Worm (Caenorhabditis elegans) whole organism, late embryonic: Measurements from ENCODE around the gene dep-1.

Source experiments
- C38D4.7 ChIP-seq: fragments of 200-800 bp; sonication (Bioruptor generic); optimal IDR thresholded peaks from 2 replicates; lab custom pipeline; 2018; ENCODE audit warnings: mild to moderate bottlenecking, missing genetic modification characterization, moderate library complexity, missing compliant biosample characterization
- K02D7.2 ChIP-seq: sonication (generic microtip); optimal IDR thresholded peaks from 2 replicates; lab custom pipeline; 2017; ENCODE audit warnings: mild to moderate bottlenecking, missing genetic modification characterization, missing compliant biosample characterization
- K09A11.1 ChIP-seq: sonication (generic microtip); optimal IDR thresholded peaks from 2 replicates; lab custom pipeline; 2017; ENCODE audit warnings: antibody characterized with exemption, mild to moderate bottlenecking, missing genetic modification characterization, missing compliant biosample characterization; ENCODE audit not compliant: insufficient read depth
- T23F11.4 ChIP-seq: fragments of 200-800 bp; sonication (Bioruptor generic); optimal IDR thresholded peaks from 2 replicates; lab custom pipeline; 2018; ENCODE audit warnings: mild to moderate bottlenecking, missing genetic modification characterization, missing compliant biosample characterization
- ama-1 ChIP-seq: fragments of 150-350 bp; optimal IDR thresholded peaks from 2 replicates; lab custom pipeline; 2014
- ceh-14 ChIP-seq: sonication (generic microtip); optimal IDR thresholded peaks from 2 replicates; lab custom pipeline; 2016; ENCODE audit warnings: missing genotype, missing genetic modification characterization, missing compliant biosample characterization
- ceh-18 ChIP-seq: sonication (generic microtip); optimal IDR thresholded peaks from 2 replicates; lab custom pipeline; 2016; ENCODE audit warnings: missing genetic modification characterization, missing compliant biosample characterization
- ceh-2 ChIP-seq: sonication (generic microtip); optimal IDR thresholded peaks from 2 replicates; lab custom pipeline; 2016; ENCODE audit warnings: missing genotype, missing genetic modification characterization, missing compliant biosample characterization
- ceh-22 ChIP-seq: sonication (generic microtip); optimal IDR thresholded peaks from 2 replicates; lab custom pipeline; 2017; ENCODE audit warnings: missing biosample characterization, missing genetic modification characterization
- ceh-24 ChIP-seq: sonication (generic microtip); optimal IDR thresholded peaks from 2 replicates; lab custom pipeline; 2016; ENCODE audit warnings: mild to moderate bottlenecking, missing genetic modification characterization, missing compliant biosample characterization
- ceh-45 ChIP-seq: fragments of 200-800 bp; sonication (Bioruptor generic); IDR thresholded peaks from 2 replicates; pipeline ENCODE4 v1.3.6; 2022; ENCODE audit warnings: missing genetic modification reagents, missing genetic modification characterization, missing compliant biosample characterization
- ceh-48 ChIP-seq: sonication (generic microtip); optimal IDR thresholded peaks from 2 replicates; lab custom pipeline; 2016; ENCODE audit warnings: missing genetic modification characterization, inconsistent platforms, missing compliant biosample characterization
- che-1 ChIP-seq: sonication (generic microtip); optimal IDR thresholded peaks from 2 replicates; lab custom pipeline; 2016; ENCODE audit warnings: mild to moderate bottlenecking, missing genetic modification characterization, missing compliant biosample characterization
- elt-4 ChIP-seq: sonication (generic microtip); optimal IDR thresholded peaks from 2 replicates; lab custom pipeline; 2016; ENCODE audit warnings: missing genetic modification characterization, missing compliant biosample characterization
- eyg-1 ChIP-seq: sonication (generic microtip); optimal IDR thresholded peaks from 2 replicates; lab custom pipeline; 2016; ENCODE audit warnings: missing genotype, missing genetic modification characterization, missing compliant biosample characterization
- gmeb-2 ChIP-seq: sonication (generic microtip); optimal IDR thresholded peaks from 2 replicates; lab custom pipeline; 2016; ENCODE audit warnings: missing genetic modification characterization, inconsistent platforms, missing compliant biosample characterization
- hlh-15 ChIP-seq: sonication (generic microtip); optimal IDR thresholded peaks from 2 replicates; lab custom pipeline; 2016; ENCODE audit warnings: missing genetic modification characterization, missing compliant biosample characterization
- hlh-30 ChIP-seq: sonication (generic microtip); optimal IDR thresholded peaks from 2 replicates; lab custom pipeline; 2017; ENCODE audit warnings: antibody characterized with exemption, missing genetic modification characterization, missing compliant biosample characterization; ENCODE audit not compliant: insufficient read depth
- lin-11 ChIP-seq: fragments of 200-800 bp; sonication (Bioruptor generic); optimal IDR thresholded peaks from 2 replicates; lab custom pipeline; 2018; ENCODE audit warnings: mild to moderate bottlenecking, missing genetic modification characterization, missing compliant biosample characterization
- madf-2 ChIP-seq: sonication (generic microtip); optimal IDR thresholded peaks from 2 replicates; lab custom pipeline; 2017; ENCODE audit warnings: missing genetic modification characterization, missing compliant biosample characterization
- mec-3 ChIP-seq: sonication (generic microtip); optimal IDR thresholded peaks from 2 replicates; lab custom pipeline; 2016; ENCODE audit warnings: borderline replicate concordance, missing genetic modification characterization, missing compliant biosample characterization
- nfya-1 ChIP-seq: sonication (generic microtip); optimal IDR thresholded peaks from 2 replicates; lab custom pipeline; 2017; ENCODE audit warnings: missing genetic modification characterization, mild to moderate bottlenecking, missing compliant biosample characterization, antibody characterized with exemption, moderate library complexity
- nhr-11 ChIP-seq: fragments of 150-350 bp; optimal IDR thresholded peaks from 2 replicates; lab custom pipeline; 2014; ENCODE audit warnings: missing biosample characterization, missing genetic modification characterization
- nhr-232 ChIP-seq: sonication (generic microtip); optimal IDR thresholded peaks from 2 replicates; lab custom pipeline; 2016; ENCODE audit warnings: missing genetic modification characterization, missing compliant biosample characterization
- npax-4 ChIP-seq: sonication (generic microtip); optimal IDR thresholded peaks from 2 replicates; lab custom pipeline; 2016; ENCODE audit warnings: missing genetic modification characterization, missing compliant biosample characterization
- odd-2 ChIP-seq: sonication (generic microtip); optimal IDR thresholded peaks from 2 replicates; lab custom pipeline; 2017; ENCODE audit warnings: antibody characterized with exemption, mild to moderate bottlenecking, missing genetic modification characterization, missing compliant biosample characterization
- pag-3 ChIP-seq: sonication (generic microtip); optimal IDR thresholded peaks from 2 replicates; lab custom pipeline; 2016; ENCODE audit warnings: missing compliant biosample characterization, missing genetic modification characterization, borderline replicate concordance
- pat-9 ChIP-seq: fragments of 200-800 bp; sonication (Bioruptor generic); optimal IDR thresholded peaks from 2 replicates; lab custom pipeline; 2018; ENCODE audit warnings: mild to moderate bottlenecking, missing genetic modification characterization, moderate library complexity, missing compliant biosample characterization
- pax-1 ChIP-seq: fragments of 150-350 bp; optimal IDR thresholded peaks from 2 replicates; lab custom pipeline; 2014; ENCODE audit warnings: missing biosample characterization, missing genetic modification characterization
- pha-2 ChIP-seq: sonication (generic microtip); optimal IDR thresholded peaks from 2 replicates; lab custom pipeline; 2017; ENCODE audit warnings: mild to moderate bottlenecking, missing genetic modification characterization, missing compliant biosample characterization
- pha-4 ChIP-seq: fragments of 150-350 bp; optimal IDR thresholded peaks from 2 replicates; lab custom pipeline; 2018; ENCODE audit warnings: missing biosample characterization, missing genetic modification reagents, missing genetic modification characterization
- pros-1 ChIP-seq: fragments of 150-350 bp; optimal IDR thresholded peaks from 2 replicates; lab custom pipeline; 2014; ENCODE audit warnings: missing biosample characterization, missing genetic modification reagents, missing genetic modification characterization
- ref-2 ChIP-seq: sonication (generic microtip); optimal IDR thresholded peaks from 2 replicates; lab custom pipeline; 2016; ENCODE audit warnings: missing genetic modification characterization, missing compliant biosample characterization
- sdc-2 ChIP-seq: sonication (generic microtip); optimal IDR thresholded peaks from 2 replicates; lab custom pipeline; 2016; ENCODE audit warnings: missing genotype, missing genetic modification characterization, missing compliant biosample characterization
- sox-4 ChIP-seq: sonication (generic microtip); optimal IDR thresholded peaks from 2 replicates; lab custom pipeline; 2017; ENCODE audit warnings: mild to moderate bottlenecking, missing genetic modification characterization, inconsistent platforms, missing compliant biosample characterization
- tbx-2 ChIP-seq: sonication (generic microtip); optimal IDR thresholded peaks from 2 replicates; lab custom pipeline; 2016; ENCODE audit warnings: missing genetic modification characterization, missing compliant biosample characterization
- tbx-7 ChIP-seq: sonication (generic microtip); optimal IDR thresholded peaks from 2 replicates; lab custom pipeline; 2016; ENCODE audit warnings: missing genotype, missing genetic modification characterization, missing compliant biosample characterization
- ttx-3 ChIP-seq: sonication (generic microtip); optimal IDR thresholded peaks from 2 replicates; lab custom pipeline; 2016; ENCODE audit warnings: missing genetic modification reagents, missing genetic modification characterization, missing compliant biosample characterization
- unc-3 ChIP-seq, 2 experiments: fragments of 200-800 bp in 1 of 2; sonication (Bioruptor generic) in 1 of 2; sonication (generic microtip) in 1 of 2; conservative IDR thresholded peaks in 1 of 2; optimal IDR thresholded peaks in 1 of 2; 2 replicates each; pipeline versions ENCODE4 v1.3.6 to Lab custom; 2016 to 2022; ENCODE audit warnings: missing compliant biosample characterization in 2 of 2, missing genetic modification characterization in 2 of 2, missing genetic modification reagents in 1 of 2
- unc-42 ChIP-seq: sonication (generic microtip); optimal IDR thresholded peaks from 2 replicates; lab custom pipeline; 2016; ENCODE audit warnings: missing genotype, missing genetic modification characterization, missing compliant biosample characterization
- unc-55 ChIP-seq: sonication (generic microtip); optimal IDR thresholded peaks from 2 replicates; lab custom pipeline; 2017; ENCODE audit warnings: missing biosample characterization, missing genetic modification reagents, missing genetic modification characterization
- zip-5 ChIP-seq: sonication (generic microtip); optimal IDR thresholded peaks from 2 replicates; lab custom pipeline; 2016; ENCODE audit warnings: missing genetic modification characterization, missing compliant biosample characterization

Gene dep-1

ce11 chrII:9019704-9020103, at the start of gene dep-1:
TSS of gene dep-1 (minus strand) at chrII:9019798.
- TF ChIP-seq ceh-2 (tag; lab: Kevin White, UChicago), result no peak
- TF ChIP-seq lin-11 (tag; lab: Kevin White, UChicago), result no peak
- TF ChIP-seq hlh-30 (tag; lab: Kevin White, UChicago), result no peak
- TF ChIP-seq npax-4 (tag; lab: Kevin White, UChicago), result no peak
- TF ChIP-seq pax-1 (tag; lab: Kevin White, UChicago), result no peak
- no peak for TF ChIP-seq ama-1
- TF ChIP-seq unc-55 (GFP tag; lab: Kevin White, UChicago), result no peak
- no peak for TF ChIP-seq ceh-24 (tag; lab: Kevin White, UChicago)
- no peak for TF ChIP-seq pat-9
- TF ChIP-seq ttx-3 (tag; lab: Kevin White, UChicago), result no peak
- TF ChIP-seq tbx-2, result no peak
- no peak for TF ChIP-seq nhr-11 (tag; lab: Kevin White, UChicago)
- no peak for TF ChIP-seq sox-4
- no peak for TF ChIP-seq hlh-15 (tag; lab: Kevin White, UChicago)
- TF ChIP-seq ceh-18 (tag; lab: Kevin White, UChicago), result no peak

DNA sequence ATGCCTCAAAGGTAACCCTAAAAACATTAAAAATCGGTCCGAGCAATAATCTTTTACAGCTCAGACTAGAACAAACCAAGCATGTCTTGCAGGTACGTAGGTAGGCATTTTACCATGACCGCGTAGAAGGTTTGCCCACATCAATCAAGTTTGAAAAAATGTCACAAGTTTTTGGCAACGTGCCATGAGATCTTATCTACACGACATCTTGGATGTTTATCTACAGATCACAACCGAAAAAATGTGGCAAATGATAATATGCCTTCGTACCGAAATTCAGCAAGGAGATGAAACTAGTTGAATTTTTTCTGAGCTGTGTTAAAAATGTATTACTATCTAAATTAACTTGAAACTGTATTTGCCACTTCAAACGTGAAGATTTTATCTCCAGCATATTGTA, 44.8 kb upstream of the dep-1 start:
- TF ChIP-seq pha-4 (tag; lab: Kevin White, UChicago) (no peak), ceh-22 (no peak), madf-2 (tag; lab: Kevin White, UChicago) (no peak), sdc-2 (tag; lab: Kevin White, UChicago) (no peak), pag-3 (tag; lab: Kevin White, UChicago) (no peak), tbx-2 (no peak), ceh-48 (no peak), zip-5 (tag; lab: Kevin White, UChicago) (no peak)

DNA sequence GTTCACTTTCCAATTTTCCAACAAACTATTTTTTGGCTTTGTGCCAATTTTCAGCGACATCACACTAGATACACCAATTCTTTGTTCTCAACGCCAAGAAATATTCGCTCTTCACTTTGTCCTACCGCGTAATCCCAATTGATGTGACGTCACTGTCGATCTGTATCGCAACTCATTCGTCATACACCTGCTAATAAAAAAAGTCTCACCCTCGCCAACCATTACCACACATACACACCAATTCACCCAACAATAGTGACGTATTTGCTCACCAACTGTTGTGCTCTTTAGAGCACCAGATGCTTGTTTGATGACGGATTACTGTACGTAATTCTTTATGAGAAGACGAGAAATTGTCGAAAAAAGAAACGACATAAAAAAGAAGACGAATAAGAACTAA, 43.8 kb upstream of the dep-1 start:
- no peak for TF ChIP-seq gmeb-2 (tag; lab: Kevin White, UChicago)
- TF ChIP-seq pax-1 (tag; lab: Kevin White, UChicago), result peak; percentile 23
- TF ChIP-seq ref-2 (tag; lab: Kevin White, UChicago), result peak; percentile 59
- no peak for TF ChIP-seq che-1 (tag; lab: Kevin White, UChicago)
- no peak for TF ChIP-seq sox-4

DNA sequence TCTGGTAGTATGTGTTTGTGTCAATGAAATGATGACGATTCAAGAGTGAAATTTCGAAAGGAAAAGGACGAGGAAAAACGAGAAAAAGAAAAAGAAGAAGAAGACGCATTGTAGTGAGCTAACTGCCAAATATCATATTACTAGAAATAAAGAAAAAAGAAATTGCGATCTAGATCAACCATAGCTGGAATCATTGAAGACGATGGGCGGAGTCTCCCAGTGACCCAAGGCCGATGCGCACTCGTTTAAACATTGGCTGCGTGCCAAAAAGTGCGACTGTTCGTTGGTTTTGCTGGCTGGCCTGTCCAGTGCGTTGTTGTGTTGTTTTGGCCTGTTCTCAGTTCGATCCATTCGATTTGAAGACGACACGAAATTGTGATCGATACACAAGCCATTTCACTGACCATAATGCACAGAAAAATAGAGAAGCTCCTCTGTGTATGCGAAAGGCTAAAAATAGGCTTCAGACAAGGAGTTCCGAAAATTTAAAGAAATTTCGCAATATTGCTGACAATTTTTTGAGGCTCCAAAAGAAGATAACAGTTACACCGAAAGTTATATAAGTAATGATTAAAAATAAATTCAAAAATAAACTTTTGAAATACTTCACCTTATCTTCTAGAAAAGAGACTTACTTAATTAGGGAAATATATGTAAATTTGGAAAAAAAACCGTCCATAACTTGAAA, 42.8 kb upstream of the dep-1 start:
- TF ChIP-seq unc-3 (GFP tag; conservative IDR thresholded peaks at IDR 0.05; lab: Robert Waterston, UW) (no peak), unc-3 (tag; optimal IDR thresholded peaks at IDR 0.05; lab: Kevin White, UChicago) (no peak), K09A11.1 (tag; lab: Kevin White, UChicago) (no peak), elt-4 (no peak), mec-3 (no peak), ttx-3 (tag; lab: Kevin White, UChicago) (no peak), T23F11.4 (GFP tag; lab: Kevin White, UChicago) (no peak), pros-1 (tag; lab: Kevin White, UChicago) (no peak)

ce11 chrII:9061557-9062183, 42.1 kb upstream of the dep-1 start:
- TF ChIP-seq nhr-232 (tag; lab: Kevin White, UChicago), result no peak
- no peak for TF ChIP-seq odd-2 (tag; lab: Kevin White, UChicago)
- TF ChIP-seq ceh-14, result peak; percentile 24
- no peak for TF ChIP-seq gmeb-2 (tag; lab: Kevin White, UChicago)
- TF ChIP-seq nfya-1, result peak; percentile 68
- TF ChIP-seq sdc-2 (tag; lab: Kevin White, UChicago), result peak; percentile 38
- TF ChIP-seq C38D4.7 (GFP tag; lab: Kevin White, UChicago), result no peak
- TF ChIP-seq ceh-45 (GFP tag; lab: Robert Waterston, UW), result no peak
- no peak for TF ChIP-seq npax-4 (tag; lab: Kevin White, UChicago)
- no peak for TF ChIP-seq tbx-7
- no peak for TF ChIP-seq sox-4
- TF ChIP-seq unc-42 (tag; lab: Kevin White, UChicago), result peak; percentile 60
- TF ChIP-seq T23F11.4 (GFP tag; lab: Kevin White, UChicago), result peak; percentile 14
- peak; percentile 9 for TF ChIP-seq unc-55 (GFP tag; lab: Kevin White, UChicago)
- no peak for TF ChIP-seq elt-4
- TF ChIP-seq pha-2 (tag; lab: Kevin White, UChicago), result no peak
- no peak for TF ChIP-seq K02D7.2
- no peak for TF ChIP-seq eyg-1 (tag; lab: Kevin White, UChicago)
- peak; percentile 71 for TF ChIP-seq ceh-18 (tag; lab: Kevin White, UChicago)
- TF ChIP-seq hlh-15 (tag; lab: Kevin White, UChicago), result no peak
